Worm (Caenorhabditis elegans) whole organism, L4 larva: ENCODE results near the gene Y41C4A.9.

Experiments used
- D1046.2 ChIP-seq: fragments of 200-800 bp; sonication (Bioruptor generic); IDR thresholded peaks from 2 replicates; pipeline ENCODE4 v1.3.6; 2022; ENCODE audit warnings: missing genetic modification characterization, missing compliant biosample characterization
- F10B5.3 ChIP-seq: sonication (generic microtip); optimal IDR thresholded peaks from 2 replicates; lab custom pipeline; 2016; ENCODE audit warnings: mild to moderate bottlenecking, missing genetic modification characterization, missing compliant biosample characterization
- Y75B8A.6 ChIP-seq: fragments of 200-800 bp; sonication (Bioruptor generic); IDR thresholded peaks from 2 replicates; pipeline ENCODE4 v1.3.6; 2022; ENCODE audit warnings: missing genetic modification reagents, missing genetic modification characterization, missing compliant biosample characterization
- aha-1 ChIP-seq: fragments of 150-350 bp; peaks from one replicate; lab custom pipeline; 2014; ENCODE audit warnings: missing biosample characterization, missing genetic modification characterization
- ama-1 ChIP-seq: fragments of 150-350 bp; optimal IDR thresholded peaks from 2 replicates; lab custom pipeline; 2014; ENCODE audit warnings: inconsistent platforms, mixed read lengths
- attf-4 ChIP-seq: sonication (generic microtip); optimal IDR thresholded peaks from 3 replicates; lab custom pipeline; 2017; ENCODE audit warnings: missing biosample characterization, missing genetic modification characterization
- ceh-20 ChIP-seq: fragments of 200-800 bp; sonication (Bioruptor generic); IDR thresholded peaks from 2 replicates; pipeline ENCODE4 v1.3.6; 2022; ENCODE audit warnings: missing genetic modification reagents, missing genetic modification characterization, missing compliant biosample characterization
- ceh-32 ChIP-seq: sonication (generic microtip); optimal IDR thresholded peaks from 2 replicates; lab custom pipeline; 2016; ENCODE audit warnings: mild to moderate bottlenecking, missing genetic modification characterization, missing compliant biosample characterization; ENCODE audit not compliant: poor library complexity
- ceh-62 ChIP-seq: sonication (generic microtip); optimal IDR thresholded peaks from 2 replicates; lab custom pipeline; 2017; ENCODE audit warnings: missing biosample characterization, missing genetic modification characterization
- daf-19 ChIP-seq: fragments of 200-800 bp; sonication (Bioruptor generic); conservative IDR thresholded peaks from 2 replicates; pipeline ENCODE4 v1.3.6; 2022; ENCODE audit warnings: missing genetic modification characterization, missing compliant biosample characterization
- daf-8 ChIP-seq: fragments of 200-800 bp; sonication (Bioruptor generic); IDR thresholded peaks from 2 replicates; pipeline ENCODE4 v1.3.6; 2022; ENCODE audit warnings: missing genetic modification characterization, missing compliant biosample characterization
- dmd-9 ChIP-seq: fragments of 200-800 bp; sonication (Bioruptor generic); IDR thresholded peaks from 2 replicates; pipeline ENCODE4 v1.3.6; 2022; ENCODE audit warnings: missing genetic modification reagents, missing genetic modification characterization, missing compliant biosample characterization
- dve-1 ChIP-seq: sonication (generic microtip); optimal IDR thresholded peaks from 2 replicates; lab custom pipeline; 2017; ENCODE audit warnings: antibody characterized with exemption, mild to moderate bottlenecking, missing genetic modification characterization, missing compliant biosample characterization; ENCODE audit not compliant: insufficient read depth
- fos-1 ChIP-seq: fragments of 150-350 bp; optimal IDR thresholded peaks from 2 replicates; lab custom pipeline; 2014; ENCODE audit warnings: missing biosample characterization, missing genetic modification characterization
- gei-8 ChIP-seq: fragments of 200-800 bp; sonication (Bioruptor generic); optimal IDR thresholded peaks from 2 replicates; lab custom pipeline; 2018; ENCODE audit warnings: mild to moderate bottlenecking, missing genetic modification characterization, missing compliant biosample characterization
- lim-7 ChIP-seq: fragments of 200-800 bp; sonication (Bioruptor generic); IDR thresholded peaks from 2 replicates; pipeline ENCODE4 v1.3.6; 2022; ENCODE audit warnings: missing genetic modification characterization, missing compliant biosample characterization
- lin-1 ChIP-seq: fragments of 200-800 bp; sonication (Bioruptor generic); IDR thresholded peaks from 2 replicates; pipeline ENCODE4 v1.3.6; 2022; ENCODE audit warnings: missing genetic modification reagents, missing genetic modification characterization, missing compliant biosample characterization
- lin-38 ChIP-seq: fragments of 200-800 bp; sonication (Bioruptor generic); IDR thresholded peaks from 2 replicates; pipeline ENCODE4 v1.3.6; 2022; ENCODE audit warnings: missing genetic modification reagents, missing genetic modification characterization, missing compliant biosample characterization
- mdl-1 ChIP-seq, 2 experiments: fragments of 150-350 bp in 1 of 2; sonication (generic microtip) in 1 of 2; optimal IDR thresholded peaks; 2 replicates each; lab custom pipeline; 2014 to 2017; ENCODE audit warnings: missing biosample characterization in 2 of 2, missing genetic modification characterization in 2 of 2
- mdt-29 ChIP-seq: fragments of 200-800 bp; sonication (Bioruptor generic); IDR thresholded peaks from 2 replicates; pipeline ENCODE4 v1.3.6; 2022; ENCODE audit warnings: missing genetic modification reagents, missing genetic modification characterization, missing compliant biosample characterization
- mes-2 ChIP-seq: sonication (generic microtip); optimal IDR thresholded peaks from 2 replicates; lab custom pipeline; 2016; ENCODE audit warnings: missing genotype, mild to moderate bottlenecking, missing genetic modification characterization, missing compliant biosample characterization; ENCODE audit not compliant: poor library complexity, severe bottlenecking
- mxl-3 ChIP-seq: fragments of 200-800 bp; sonication (Bioruptor generic); optimal IDR thresholded peaks from 2 replicates; lab custom pipeline; 2018; ENCODE audit warnings: mild to moderate bottlenecking, missing genetic modification characterization, missing compliant biosample characterization
- nhr-102 ChIP-seq: sonication (generic microtip); optimal IDR thresholded peaks from 2 replicates; lab custom pipeline; 2016; ENCODE audit warnings: mild to moderate bottlenecking, missing genetic modification characterization, moderate library complexity, missing compliant biosample characterization
- nhr-25 ChIP-seq: sonication (generic microtip); optimal IDR thresholded peaks from 2 replicates; lab custom pipeline; 2017; ENCODE audit warnings: missing genetic modification characterization, mild to moderate bottlenecking, missing compliant biosample characterization, antibody characterized with exemption, moderate library complexity, borderline replicate concordance; ENCODE audit not compliant: insufficient read depth
- nhr-28 ChIP-seq: fragments of 150-350 bp; optimal IDR thresholded peaks from 2 replicates; lab custom pipeline; 2014; ENCODE audit warnings: missing biosample characterization, missing genetic modification characterization
- nhr-48 ChIP-seq: sonication (generic microtip); optimal IDR thresholded peaks from 2 replicates; lab custom pipeline; 2016; ENCODE audit warnings: mild to moderate bottlenecking, missing genetic modification characterization, missing compliant biosample characterization
- nhr-6 ChIP-seq: fragments of 150-350 bp; optimal IDR thresholded peaks from 2 replicates; lab custom pipeline; 2014; ENCODE audit warnings: missing biosample characterization, missing genetic modification characterization
- nhr-76 ChIP-seq: fragments of 150-350 bp; optimal IDR thresholded peaks from 2 replicates; lab custom pipeline; 2014; ENCODE audit warnings: missing biosample characterization, missing genetic modification characterization
- nhr-77 ChIP-seq: fragments of 150-350 bp; optimal IDR thresholded peaks from 2 replicates; lab custom pipeline; 2014; ENCODE audit warnings: missing biosample characterization, missing genetic modification characterization
- pha-4 ChIP-seq, 2 experiments: fragments of 150-350 bp in 1 of 2; fragments of 200-800 bp in 1 of 2; sonication (Bioruptor generic) in 1 of 2; IDR thresholded peaks in 1 of 2; optimal IDR thresholded peaks in 1 of 2; 2 replicates each; pipeline versions ENCODE4 v1.3.6 to Lab custom; 2014 to 2022; ENCODE audit warnings: missing genetic modification characterization in 2 of 2, missing genetic modification reagents in 2 of 2, missing biosample characterization in 1 of 2, missing compliant biosample characterization in 1 of 2
- php-3 ChIP-seq: fragments of 200-800 bp; sonication (Bioruptor generic); IDR thresholded peaks from 2 replicates; pipeline ENCODE4 v1.3.6; 2022; ENCODE audit warnings: missing genetic modification reagents, missing genetic modification characterization, missing compliant biosample characterization
- sdz-12 ChIP-seq: fragments of 200-800 bp; sonication (Bioruptor generic); optimal IDR thresholded peaks from 2 replicates; lab custom pipeline; 2018; ENCODE audit warnings: mild to moderate bottlenecking, missing genetic modification characterization, missing compliant biosample characterization
- set-16 ChIP-seq: fragments of 200-800 bp; sonication (Bioruptor generic); IDR thresholded peaks from 2 replicates; pipeline ENCODE4 v1.3.6; 2022; ENCODE audit warnings: missing genetic modification reagents, missing genetic modification characterization, missing compliant biosample characterization
- spr-1 ChIP-seq: sonication (generic microtip); optimal IDR thresholded peaks from 2 replicates; lab custom pipeline; 2016; ENCODE audit warnings: mild to moderate bottlenecking, missing genetic modification characterization, missing compliant biosample characterization
- tag-97 ChIP-seq: fragments of 200-800 bp; sonication (Bioruptor generic); IDR thresholded peaks from 2 replicates; pipeline ENCODE4 v1.3.6; 2022; ENCODE audit warnings: missing genetic modification characterization, missing compliant biosample characterization
- unc-39 ChIP-seq: sonication (generic microtip); optimal IDR thresholded peaks from 2 replicates; lab custom pipeline; 2017; ENCODE audit warnings: missing biosample characterization, missing genetic modification characterization
- unc-62 ChIP-seq, 3 experiments: fragments of 150-350 bp in 1 of 3; sonication (generic microtip); optimal IDR thresholded peaks in 2 of 3; peaks in 1 of 3; 1 replicate in 1 of 3; 2 replicates in 2 of 3; lab custom pipeline; 2014 to 2017; ENCODE audit warnings: missing biosample characterization in 3 of 3, missing genetic modification characterization in 3 of 3, missing genetic modification reagents in 3 of 3, missing genotype in 1 of 3
- zfp-2 ChIP-seq: sonication (generic microtip); optimal IDR thresholded peaks from 2 replicates; lab custom pipeline; 2016; ENCODE audit warnings: mild to moderate bottlenecking, missing genetic modification characterization, missing compliant biosample characterization
- zip-11 ChIP-seq: fragments of 200-800 bp; sonication (Bioruptor generic); IDR thresholded peaks from 2 replicates; pipeline ENCODE4 v1.3.6; 2022; ENCODE audit warnings: missing genetic modification characterization, missing compliant biosample characterization
- ztf-11 ChIP-seq: fragments of 150-350 bp; optimal IDR thresholded peaks from 2 replicates; lab custom pipeline; 2014; ENCODE audit warnings: missing biosample characterization, missing genetic modification characterization
- ztf-7 ChIP-seq: fragments of 150-350 bp; optimal IDR thresholded peaks from 2 replicates; lab custom pipeline; 2014; ENCODE audit warnings: missing biosample characterization, missing genetic modification characterization

The Y41C4A.9 gene

DNA sequence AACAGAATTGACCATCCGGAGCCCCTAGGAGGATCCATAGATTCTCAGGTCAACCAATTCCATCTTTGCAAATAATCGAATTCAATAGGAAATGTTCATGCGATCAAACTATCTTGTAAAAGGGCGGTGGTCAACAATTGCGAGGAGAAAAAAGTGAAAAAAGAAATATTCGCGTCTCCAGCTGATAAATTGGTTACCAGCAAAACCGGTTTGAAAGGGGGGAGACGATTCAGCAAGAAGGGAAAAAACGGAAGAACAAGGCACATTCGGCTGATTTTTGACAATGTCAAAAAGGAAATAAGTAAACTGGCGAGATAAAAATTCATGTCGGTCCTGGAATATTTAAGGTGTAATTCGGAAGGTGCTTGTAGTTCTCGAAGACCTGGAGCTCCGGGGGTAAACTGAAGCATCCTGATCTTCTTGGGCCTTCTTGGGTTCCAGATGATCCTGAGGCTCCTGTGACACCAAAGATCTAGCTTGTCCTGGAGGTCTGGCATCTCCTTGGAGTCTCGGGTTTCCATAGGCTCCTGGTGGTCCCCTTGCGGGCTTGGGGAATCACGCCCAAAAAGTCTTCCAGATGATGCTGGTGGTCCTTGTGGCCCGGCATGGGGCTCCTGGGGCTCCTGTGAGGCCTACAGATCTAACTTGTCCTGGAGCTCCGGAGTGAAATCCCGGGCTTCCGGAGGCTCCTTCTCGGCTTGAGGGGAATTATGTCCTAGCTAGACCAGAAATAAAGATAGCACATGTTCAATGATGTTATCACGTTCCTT lies 15.3 kb downstream of the Y41C4A.9 start:
- no peak for TF ChIP-seq mdl-1 (tag; optimal IDR thresholded peaks at IDR 0.05; lab: Kevin White, UChicago)
- no peak for TF ChIP-seq daf-19 (GFP tag; lab: Robert Waterston, UW)
- TF ChIP-seq D1046.2 (GFP tag; lab: Robert Waterston, UW) = no peak
- peak in 1 of 2 experiments; percentile 52 for TF ChIP-seq unc-62 (GFP tag; optimal IDR thresholded peaks at IDR 0.05 in 1 of 2; lab: Kevin White, UChicago)
- no peak for TF ChIP-seq unc-62 (tag; optimal IDR thresholded peaks at IDR 0.05; lab: Kevin White, UChicago)
- TF ChIP-seq mxl-3 (GFP tag; lab: Kevin White, UChicago) = no peak
- TF ChIP-seq nhr-76 (tag; lab: Kevin White, UChicago) = no peak
- TF ChIP-seq nhr-48 (tag; lab: Kevin White, UChicago) = no peak
- TF ChIP-seq set-16 (GFP tag; lab: Robert Waterston, UW) = peak; percentile 83
- no peak for TF ChIP-seq zfp-2 (tag; lab: Kevin White, UChicago)
- TF ChIP-seq ceh-20 (GFP tag; lab: Robert Waterston, UW) = no peak
- no peak for TF ChIP-seq daf-8 (GFP tag; lab: Robert Waterston, UW)
- no peak for TF ChIP-seq mes-2 (tag; lab: Kevin White, UChicago)
- no peak for TF ChIP-seq nhr-28
- no peak for TF ChIP-seq dve-1 (tag; lab: Kevin White, UChicago)
- 0 out of 2 replicates have a peak, but pooled peaks have one; percentile 47 for TF ChIP-seq dmd-9 (GFP tag; lab: Robert Waterston, UW)
- no peak for TF ChIP-seq nhr-102 (tag; lab: Kevin White, UChicago)
- no peak for TF ChIP-seq F10B5.3 (tag; lab: Kevin White, UChicago)
- no peak for TF ChIP-seq tag-97
- no peak for TF ChIP-seq php-3
- no peak for TF ChIP-seq lin-38 (GFP tag; lab: Robert Waterston, UW)
- no peak for TF ChIP-seq Y75B8A.6 (GFP tag; lab: Robert Waterston, UW)
- TF ChIP-seq aha-1 = peak; percentile 86

DNA sequence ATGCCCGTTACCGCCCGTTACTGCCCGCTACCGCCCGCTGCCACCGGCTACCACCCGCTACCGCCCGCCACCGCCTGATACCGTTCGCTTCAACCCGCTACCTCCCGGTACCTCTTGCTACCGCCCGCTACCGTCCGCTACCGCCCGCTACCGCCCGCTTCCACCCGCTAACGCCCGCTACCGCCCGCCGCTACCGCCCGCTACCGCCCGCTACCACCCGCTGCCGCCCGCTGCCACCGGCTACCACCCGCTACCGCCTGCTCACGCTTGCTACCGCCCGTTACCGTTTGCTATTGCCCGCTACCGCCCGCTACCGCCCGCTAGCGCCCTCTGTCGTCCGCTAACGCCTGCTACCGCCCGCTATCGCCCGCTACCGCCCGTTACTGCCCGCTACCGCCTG lies 16.6 kb downstream of the Y41C4A.9 start:
- TF ChIP-seq pha-4 (GFP tag; IDR thresholded peaks at IDR 0.05; lab: Robert Waterston, UW) = peak; percentile 55; the same call in 1 of the 2 replicates
- no peak for TF ChIP-seq pha-4 (tag; optimal IDR thresholded peaks at IDR 0.05; lab: Kevin White, UChicago)
- TF ChIP-seq lin-1 (GFP tag; lab: Robert Waterston, UW) = no peak
- peak; percentile 99 for TF ChIP-seq set-16 (GFP tag; lab: Robert Waterston, UW)
- no peak for TF ChIP-seq ztf-11
- TF ChIP-seq ceh-62 (tag; lab: Kevin White, UChicago) = no peak
- TF ChIP-seq nhr-48 (tag; lab: Kevin White, UChicago) = no peak
- peak; percentile 6 for TF ChIP-seq sdz-12 (GFP tag; lab: Kevin White, UChicago)
- no peak for TF ChIP-seq zip-11 (GFP tag; lab: Robert Waterston, UW)

DNA sequence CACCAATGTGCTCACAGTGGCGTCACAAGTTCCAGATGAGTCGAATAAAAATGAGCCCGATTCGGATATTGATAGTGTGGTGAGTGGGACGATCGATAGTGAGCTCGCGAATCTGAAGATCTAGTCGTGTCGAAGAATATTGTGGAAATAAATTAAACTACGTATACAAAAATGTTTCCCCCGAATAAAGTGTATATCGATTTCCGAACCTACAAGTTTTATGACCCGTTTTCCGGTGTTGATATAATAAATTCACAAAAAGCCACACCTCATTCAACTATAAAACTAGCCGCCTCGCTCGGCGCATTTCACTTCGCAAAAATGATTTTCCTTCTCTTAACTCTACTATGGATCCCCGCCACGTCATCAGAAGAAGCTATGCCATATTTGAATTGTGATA lies 18.5 kb downstream of the Y41C4A.9 start, which contains the start of gene pqn-84:
TSS of gene pqn-84 (plus strand) at position 301 of the 400 bp plus-strand sequence.
- TF ChIP-seq spr-1 (tag; lab: Kevin White, UChicago) (no peak), lim-7 (no peak), nhr-6 (tag; lab: Kevin White, UChicago) (no peak), ztf-7 (tag; lab: Kevin White, UChicago) (no peak), daf-8 (GFP tag; lab: Robert Waterston, UW) (no peak), unc-39 (no peak), attf-4 (tag; lab: Kevin White, UChicago) (no peak), mdt-29 (GFP tag; lab: Robert Waterston, UW) (no peak), nhr-77 (no peak), gei-8 (GFP tag; lab: Kevin White, UChicago) (no peak), fos-1 (tag; lab: Kevin White, UChicago) (no peak), nhr-25 (no peak), D1046.2 (GFP tag; lab: Robert Waterston, UW) (no peak), ceh-32 (no peak), ama-1 (lab: Kevin White, UChicago) (no peak)
